Fruit fly (Drosophila melanogaster): Measurements from ENCODE around the gene CG5157.

The CG5157 gene

dm6 chr3L:16137779-16138178 lies at the start of gene CG5157:
CG5157 (minus strand) TSS chr3L:16137879.
- no peak for TF ChIP-seq tai (GFP tag; optimal IDR thresholded peaks at IDR 0.05)

DNA sequence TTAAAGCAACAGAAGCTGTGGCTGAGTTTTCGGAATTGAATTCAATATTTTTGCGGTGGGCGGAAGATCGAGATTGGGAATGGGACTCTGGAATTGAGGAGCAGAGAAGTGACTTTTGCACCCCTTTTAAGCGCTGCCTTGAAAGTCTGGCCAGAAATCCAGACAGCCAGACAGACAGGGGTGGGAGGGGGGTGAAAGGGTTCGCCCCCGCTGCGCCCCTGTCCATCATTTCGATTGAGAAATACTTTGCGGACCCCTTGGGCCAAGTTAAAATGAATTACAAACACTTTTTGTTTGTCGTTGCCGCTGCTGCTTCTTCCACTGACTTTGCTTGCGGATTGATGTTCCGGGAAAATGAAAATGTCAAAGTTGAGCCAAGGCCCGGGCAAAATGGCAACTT lies 45.8 kb upstream of the CG5157 start:
- TF ChIP-seq ey (GFP tag; optimal IDR thresholded peaks at IDR 0.05) (no peak), Dif (GFP tag; optimal IDR thresholded peaks at IDR 0.05; ENCODE audit: partially characterized antibody) (no peak), Sp1 (GFP tag; optimal IDR thresholded peaks at IDR 0.05) (no peak), HLH106 (tag; optimal IDR thresholded peaks at IDR 0.05) (no peak), Mio (GFP tag; optimal IDR thresholded peaks at IDR 0.05) (no peak), CG9705 (GFP tag; optimal IDR thresholded peaks at IDR 0.05) (no peak), sage (GFP tag; optimal IDR thresholded peaks at IDR 0.05) (no peak), dsf (GFP tag; optimal IDR thresholded peaks at IDR 0.05; ENCODE audit: borderline replicate concordance) (no peak), Abd-B (GFP tag; optimal IDR thresholded peaks at IDR 0.05) (no peak), foxo (GFP tag; optimal IDR thresholded peaks at IDR 0.05) (no peak), dl (GFP tag; optimal IDR thresholded peaks at IDR 0.05; ENCODE audit: insufficient read depth in 1 of 2, partially characterized antibody in 2 of 2) (no peak), lola (GFP tag; optimal IDR thresholded peaks at IDR 0.05) (no peak), Hnf4 (GFP tag; optimal IDR thresholded peaks at IDR 0.05) (no peak), brk (GFP tag; optimal IDR thresholded peaks at IDR 0.05) (no peak), br (GFP tag; optimal IDR thresholded peaks at IDR 0.05) (no peak), GATAd (GFP tag; optimal IDR thresholded peaks at IDR 0.05) (no peak)

dm6 chr3L:16182633-16183462 lies 45.2 kb upstream of the CG5157 start:
- no peak for TF ChIP-seq usp (GFP tag; optimal IDR thresholded peaks at IDR 0.05)
- peak; percentile 3 for TF ChIP-seq Rel (GFP tag; optimal IDR thresholded peaks at IDR 0.05)
- no peak for TF ChIP-seq Rel (tag; optimal IDR thresholded peaks at IDR 0.05)
- no peak for TF ChIP-seq sv (GFP tag; optimal IDR thresholded peaks at IDR 0.05)
- no peak for TF ChIP-seq N (GFP tag; optimal IDR thresholded peaks at IDR 0.05)
- no peak for TF ChIP-seq pan (optimal IDR thresholded peaks at IDR 0.05)
- TF ChIP-seq OdsH (GFP tag; optimal IDR thresholded peaks at IDR 0.05): peak; percentile 41
- TF ChIP-seq GATAd (GFP tag; optimal IDR thresholded peaks at IDR 0.05): no peak
- peak; percentile 24 for TF ChIP-seq Hnf4 (GFP tag; optimal IDR thresholded peaks at IDR 0.05)
- peak; percentile 64 for TF ChIP-seq h (GFP tag; optimal IDR thresholded peaks at IDR 0.05)
- TF ChIP-seq dsf (GFP tag; optimal IDR thresholded peaks at IDR 0.05; ENCODE audit: borderline replicate concordance): no peak
- TF ChIP-seq Abd-B (GFP tag; optimal IDR thresholded peaks at IDR 0.05): no peak
- no peak for TF ChIP-seq dl (GFP tag; optimal IDR thresholded peaks at IDR 0.05; ENCODE audit: insufficient read depth in 1 of 2, partially characterized antibody in 2 of 2)
- peak; percentile 58 for TF ChIP-seq ey (GFP tag; optimal IDR thresholded peaks at IDR 0.05)
- TF ChIP-seq jim (GFP tag; optimal IDR thresholded peaks at IDR 0.05): no peak
- TF ChIP-seq CG32264 (GFP tag; optimal IDR thresholded peaks at IDR 0.05): no peak
- peak in 1 of 2 experiments; percentile 60 for TF ChIP-seq foxo (GFP tag; optimal IDR thresholded peaks at IDR 0.05)
- peak; percentile 55 for TF ChIP-seq psq (GFP tag; optimal IDR thresholded peaks at IDR 0.05)
- TF ChIP-seq Sp1 (GFP tag; optimal IDR thresholded peaks at IDR 0.05): peak; percentile 56
- TF ChIP-seq Jra (GFP tag; optimal IDR thresholded peaks at IDR 0.05): no peak
- TF ChIP-seq Hr83 (GFP tag; optimal IDR thresholded peaks at IDR 0.05; ENCODE audit: poor library complexity, severe bottlenecking): no peak
- no peak for TF ChIP-seq CrebA (GFP tag; optimal IDR thresholded peaks at IDR 0.05; ENCODE audit: borderline replicate concordance)
- peak; percentile 33 for TF ChIP-seq brk (GFP tag; optimal IDR thresholded peaks at IDR 0.05)
- TF ChIP-seq Hr78 (GFP tag; optimal IDR thresholded peaks at IDR 0.05): no peak
- no peak for TF ChIP-seq Mio (GFP tag; optimal IDR thresholded peaks at IDR 0.05)
- no peak for TF ChIP-seq lola (GFP tag; optimal IDR thresholded peaks at IDR 0.05)
- TF ChIP-seq br (GFP tag; optimal IDR thresholded peaks at IDR 0.05): no peak
- TF ChIP-seq CG9705 (GFP tag; optimal IDR thresholded peaks at IDR 0.05): peak; percentile 25
- peak; percentile 62 for TF ChIP-seq HLH106 (tag; optimal IDR thresholded peaks at IDR 0.05)
- peak; percentile 58 for TF ChIP-seq fru (GFP tag; optimal IDR thresholded peaks at IDR 0.05)
- no peak for TF ChIP-seq Myc (optimal IDR thresholded peaks at IDR 0.05)
- TF ChIP-seq Vsx2 (GFP tag; optimal IDR thresholded peaks at IDR 0.05; ENCODE audit: partially characterized antibody): peak; percentile 9
- peak; percentile 20 for TF ChIP-seq sage (GFP tag; optimal IDR thresholded peaks at IDR 0.05)
- TF ChIP-seq rgr (GFP tag; optimal IDR thresholded peaks at IDR 0.05): peak; percentile 56
- TF ChIP-seq tai (GFP tag; optimal IDR thresholded peaks at IDR 0.05): peak; percentile 32
- TF ChIP-seq dmrt93B (GFP tag; optimal IDR thresholded peaks at IDR 0.05): peak; percentile 17
- peak; percentile 39 for TF ChIP-seq woc (GFP tag; optimal IDR thresholded peaks at IDR 0.05)
- TF ChIP-seq Dif (GFP tag; optimal IDR thresholded peaks at IDR 0.05; ENCODE audit: partially characterized antibody): no peak
- TF ChIP-seq Dfd (GFP tag; optimal IDR thresholded peaks at IDR 0.05): peak; percentile 52
